Worm (Caenorhabditis elegans): ENCODE measurements around the gene C09B8.8.

C09B8.8 gene

ce11 chrX:5984581-5985039 is 30.7 kb upstream of the C09B8.8 start, which contains the start of gene klp-13 (continued):
- TF ChIP-seq Y53G8AR.9 (GFP tag; conservative IDR thresholded peaks at IDR 0.05), result peak; percentile 33; the same call in 1 of the 2 replicates
- peak; percentile 60 for TF ChIP-seq mcd-1 (GFP tag; IDR thresholded peaks at IDR 0.05)
- peak; percentile 61; the same call in 1 of the 2 replicates for TF ChIP-seq madf-6 (GFP tag; IDR thresholded peaks at IDR 0.05)
- TF ChIP-seq attf-6 (GFP tag; IDR thresholded peaks at IDR 0.05), result no peak

DNA sequence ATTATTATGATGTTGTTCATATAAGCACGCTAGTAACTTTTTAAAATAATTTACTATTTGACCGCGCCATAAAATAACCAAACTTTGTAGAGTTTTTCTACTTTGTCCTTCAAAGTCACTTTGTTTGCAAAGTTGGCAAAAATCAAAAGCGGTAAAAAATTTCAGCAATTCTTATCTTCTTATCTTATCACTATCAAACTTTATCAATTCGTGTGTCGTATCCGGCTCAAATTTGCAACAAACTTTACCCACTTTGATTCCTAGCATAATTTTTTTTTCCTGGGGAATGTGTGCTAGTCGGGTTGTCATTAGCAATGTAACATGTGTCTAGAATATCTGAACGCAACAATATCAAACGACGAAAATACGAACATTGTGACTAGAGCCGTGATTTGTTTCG is 29.6 kb upstream of the C09B8.8 start:
- TF ChIP-seq snpc-1.3 (tag; optimal IDR thresholded peaks at IDR 0.05; ENCODE audit: insufficient read depth) (no peak), B0336.3 (GFP tag; IDR thresholded peaks at IDR 0.05) (no peak), ceh-91 (GFP tag; IDR thresholded peaks at IDR 0.05) (no peak), F23B12.7 (tag; optimal IDR thresholded peaks at IDR 0.05; ENCODE audit: insufficient read depth) (no peak), snpc-3.4 (tag; optimal IDR thresholded peaks at IDR 0.05) (no peak), F33H1.4 (GFP tag; IDR thresholded peaks at IDR 0.05) (no peak), ceh-58 (GFP tag; IDR thresholded peaks at IDR 0.05) (no peak), sea-2 (GFP tag; IDR thresholded peaks at IDR 0.05) (no peak), rec-8 (tag; optimal IDR thresholded peaks at IDR 0.05) (no peak), rcor-1 (GFP tag; IDR thresholded peaks at IDR 0.05) (no peak)

DNA sequence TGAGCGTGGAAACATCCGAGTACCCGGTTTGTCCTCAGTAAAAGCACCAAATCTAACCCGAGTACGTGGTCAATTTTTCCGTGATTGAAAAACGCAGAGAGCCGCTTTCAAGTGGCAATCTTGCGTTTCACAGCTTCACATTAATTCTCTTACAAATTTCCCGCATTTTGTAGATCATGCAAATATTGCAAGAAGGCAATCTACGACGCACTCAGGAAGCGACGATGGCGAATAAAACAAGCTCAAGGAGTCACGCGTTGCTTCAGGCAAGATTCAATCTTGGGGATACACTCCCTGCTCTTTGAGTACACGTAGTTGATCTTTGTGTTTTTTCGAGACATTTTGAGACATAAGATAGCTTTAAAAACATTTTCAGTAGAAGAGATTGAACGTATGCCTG is 27.4 kb upstream of the C09B8.8 start:
- TF ChIP-seq ceh-27 (GFP tag; optimal IDR thresholded peaks at IDR 0.05) (peak; percentile 55), akir-1 (GFP tag; optimal IDR thresholded peaks at IDR 0.05) (no peak)

DNA sequence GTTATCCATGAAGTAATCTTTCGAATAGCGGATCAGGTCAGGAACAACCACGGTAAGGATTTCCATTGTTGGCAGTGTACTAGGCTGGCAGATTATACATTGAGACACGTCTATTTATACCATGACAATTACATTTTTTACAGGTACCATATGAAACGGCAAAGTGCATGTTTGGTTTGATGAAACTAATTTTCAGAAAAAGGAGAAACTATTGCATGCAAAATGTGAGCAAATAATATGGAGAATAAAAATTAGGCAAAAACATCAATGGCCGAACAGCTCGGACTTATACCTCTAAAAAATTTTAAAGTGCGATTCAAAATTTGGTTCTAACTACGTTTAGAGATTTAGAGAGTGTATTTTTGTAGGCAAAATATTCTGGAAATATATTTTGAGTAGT is 22.5 kb upstream of the C09B8.8 start, which contains the start of gene F22F4.5:
TSS of gene F22F4.5 (minus strand) at position 101 of the 400 bp plus-strand sequence.
- TF ChIP-seq lsl-1 (GFP tag; optimal IDR thresholded peaks at IDR 0.05) (no peak), sptf-2 (GFP tag; optimal IDR thresholded peaks at IDR 0.05) (no peak), F49E8.2 (tag; optimal IDR thresholded peaks at IDR 0.05; ENCODE audit: insufficient read depth) (no peak), chd-7 (tag; optimal IDR thresholded peaks at IDR 0.05) (no peak), Y53G8AR.9 (GFP tag; conservative IDR thresholded peaks at IDR 0.05) (no peak), madf-3 (GFP tag; IDR thresholded peaks at IDR 0.05) (no peak), hlh-12 (tag; optimal IDR thresholded peaks at IDR 0.05) (no peak)

DNA sequence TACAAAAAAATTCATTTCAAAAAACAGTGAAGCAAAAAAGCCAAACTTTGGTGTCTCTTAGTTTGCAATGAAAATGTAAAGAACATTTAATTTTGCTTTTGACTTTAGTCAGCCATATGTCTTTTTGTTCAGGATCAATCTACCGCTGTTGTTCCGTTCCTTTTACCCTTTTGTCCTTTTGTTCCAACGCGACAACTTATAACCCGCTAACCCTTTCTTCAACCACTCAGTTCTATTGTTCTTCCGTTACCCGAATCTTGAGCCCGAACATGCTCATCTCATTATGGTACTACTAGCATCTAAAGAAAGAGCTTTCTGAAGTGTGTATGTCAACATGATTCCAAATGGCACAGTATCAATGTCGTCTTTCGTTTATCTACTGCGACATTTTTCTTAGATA is 21.3 kb upstream of the C09B8.8 start:
- no peak for TF ChIP-seq athp-1 (tag; optimal IDR thresholded peaks at IDR 0.05)
- TF ChIP-seq chd-7 (tag; optimal IDR thresholded peaks at IDR 0.05), result no peak
- no peak for TF ChIP-seq ztf-18 (tag; optimal IDR thresholded peaks at IDR 0.05)
- no peak for TF ChIP-seq ekl-4 (GFP tag; IDR thresholded peaks at IDR 0.05)
- no peak for TF ChIP-seq K11D2.4 (GFP tag; IDR thresholded peaks at IDR 0.05)
- no peak for TF ChIP-seq F39B2.1 (GFP tag; IDR thresholded peaks at IDR 0.05)
- no peak for TF ChIP-seq sptf-2 (GFP tag; optimal IDR thresholded peaks at IDR 0.05)
- TF ChIP-seq snpc-4 (GFP tag; optimal IDR thresholded peaks at IDR 0.05), result no peak
- no peak for TF ChIP-seq snpc-4 (tag; optimal IDR thresholded peaks at IDR 0.05)

DNA sequence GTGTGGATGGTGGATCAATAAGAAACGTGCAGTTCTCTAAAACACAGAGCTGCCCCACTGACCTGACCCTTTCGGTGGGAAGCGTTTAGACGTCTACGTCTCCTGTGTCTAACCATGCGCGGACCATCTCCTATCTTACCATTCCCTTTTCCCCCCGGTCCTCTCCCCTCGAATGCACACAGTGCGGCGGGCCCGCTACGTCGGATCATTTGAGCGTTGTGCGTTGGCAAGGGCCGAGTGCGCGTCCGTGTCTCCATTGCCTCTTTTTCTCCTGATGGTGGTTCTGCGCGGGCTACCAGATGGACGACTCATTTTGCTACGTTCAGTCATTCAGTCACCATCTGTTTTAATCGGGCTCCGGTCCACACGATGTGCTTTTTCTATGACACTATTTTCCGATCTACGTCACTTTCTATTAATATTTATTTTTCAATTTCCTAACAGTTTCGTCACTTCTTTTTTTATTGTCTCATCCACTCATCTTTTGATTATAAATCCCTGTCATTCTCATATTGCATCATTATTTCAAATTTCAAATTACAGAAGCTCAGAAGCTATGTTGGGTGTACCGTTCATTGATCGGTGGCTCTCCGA is 19.6 kb upstream of the C09B8.8 start, which contains the start of gene inx-3:
TSS of gene inx-3 (plus strand) at position 544 of the 594 bp plus-strand sequence.
- TF ChIP-seq repo-1 (tag; optimal IDR thresholded peaks at IDR 0.05), result no peak
- no peak for TF ChIP-seq B0261.1 (tag; optimal IDR thresholded peaks at IDR 0.05)
- no peak for TF ChIP-seq F49E8.2 (tag; optimal IDR thresholded peaks at IDR 0.05; ENCODE audit: insufficient read depth)
- TF ChIP-seq zfh-2 (GFP tag; conservative IDR thresholded peaks at IDR 0.05), result peak; percentile 88
- TF ChIP-seq ekl-4 (GFP tag; IDR thresholded peaks at IDR 0.05), result no peak
- no peak for TF ChIP-seq C17E4.6 (GFP tag; IDR thresholded peaks at IDR 0.05)
- no peak for TF ChIP-seq egl-18 (GFP tag; IDR thresholded peaks at IDR 0.05)
- TF ChIP-seq snpc-1.1 (tag; optimal IDR thresholded peaks at IDR 0.05; ENCODE audit: insufficient read depth), result no peak
- 0 out of 2 replicates have a peak, but pooled peaks have one; percentile 19 for TF ChIP-seq bed-2 (GFP tag; IDR thresholded peaks at IDR 0.05)
- TF ChIP-seq madf-3 (GFP tag; IDR thresholded peaks at IDR 0.05), result no peak
- no peak for TF ChIP-seq mes-4 (tag; optimal IDR thresholded peaks at IDR 0.05)
- TF ChIP-seq rpc-1 (optimal IDR thresholded peaks at IDR 0.05), result no peak
- TF ChIP-seq rpc-1 (tag; optimal IDR thresholded peaks at IDR 0.05), result no peak
- TF ChIP-seq akir-1 (GFP tag; optimal IDR thresholded peaks at IDR 0.05), result no peak
- TF ChIP-seq nhr-120 (GFP tag; IDR thresholded peaks at IDR 0.05), result no peak
